Fruit fly (Drosophila melanogaster): Measurements from ENCODE around the gene Ctl1.

DNA sequence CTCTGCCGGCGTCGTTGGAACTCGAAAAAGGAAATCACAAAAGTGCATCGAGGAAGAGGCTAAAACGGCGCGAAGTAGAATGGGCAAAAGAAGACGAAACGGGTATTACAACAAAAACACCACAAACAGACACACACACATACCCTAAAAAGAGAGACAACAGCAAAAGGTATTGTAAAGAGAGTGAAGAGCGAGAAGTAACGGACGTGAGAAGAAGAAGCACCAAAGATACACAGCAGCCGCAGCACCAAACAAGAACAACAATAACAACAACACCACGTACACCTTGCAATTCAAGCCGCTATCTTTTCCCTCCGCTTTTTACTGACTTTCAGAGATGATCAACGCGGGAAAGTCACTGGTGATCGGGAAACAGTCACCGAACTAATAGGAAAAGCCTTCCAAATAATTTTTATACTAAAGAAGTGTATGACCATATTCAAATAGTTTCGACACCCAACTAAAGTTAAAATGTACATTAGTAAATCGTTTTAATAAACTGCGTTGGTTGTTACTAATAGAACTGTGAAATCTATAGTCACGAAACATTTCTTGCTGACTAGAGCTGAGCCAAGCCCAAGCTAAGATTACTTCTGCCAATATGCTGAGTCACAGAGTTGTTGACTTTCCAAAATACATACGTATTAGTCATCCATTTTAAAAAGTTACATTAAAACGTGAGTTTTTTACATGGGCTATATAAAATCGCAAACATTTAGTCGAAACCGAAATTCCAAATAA, 25.5 kb upstream of the Ctl1 start:
- TF ChIP-seq CG14655 (GFP tag; optimal IDR thresholded peaks at IDR 0.05) (no peak), Pif1A (GFP tag; optimal IDR thresholded peaks at IDR 0.05) (no peak), CG9948 (tag; optimal IDR thresholded peaks at IDR 0.05) (no peak), CG10348 (GFP tag; IDR thresholded peaks at IDR 0.05) (no peak), Ets98B (GFP tag; IDR thresholded peaks at IDR 0.05) (no peak), fd96Ca (GFP tag; IDR thresholded peaks at IDR 0.05) (no peak), CG32121 (GFP tag; IDR thresholded peaks at IDR 0.05) (no peak), rn (GFP tag; IDR thresholded peaks at IDR 0.05) (no peak)
